Worm (Caenorhabditis elegans) whole organism, young adult: ENCODE data around the gene F59A6.12.

Experiments used
- B0019.2 ChIP-seq: fragments of 200-800 bp; sonication (Bioruptor generic); conservative IDR thresholded peaks from 2 replicates; pipeline ENCODE4 v1.3.6; 2022; ENCODE audit warnings: missing genetic modification reagents, missing genetic modification characterization, missing compliant biosample characterization
- B0336.3 ChIP-seq: fragments of 200-800 bp; sonication (Bioruptor generic); IDR thresholded peaks from 2 replicates; pipeline ENCODE4 v1.3.6; 2022; ENCODE audit warnings: missing genetic modification characterization, missing compliant biosample characterization
- F23B12.7 ChIP-seq: sonication (generic microtip); optimal IDR thresholded peaks from 2 replicates; lab custom pipeline; 2017; ENCODE audit warnings: missing genetic modification characterization, mild to moderate bottlenecking, missing compliant biosample characterization, antibody characterized with exemption, moderate library complexity; ENCODE audit not compliant: insufficient read depth
- F33H1.4 ChIP-seq: fragments of 200-800 bp; sonication (Bioruptor generic); IDR thresholded peaks from 2 replicates; pipeline ENCODE4 v1.3.6; 2022; ENCODE audit warnings: missing genetic modification reagents, missing genetic modification characterization, missing compliant biosample characterization
- F37B4.10 ChIP-seq: fragments of 200-800 bp; sonication (Bioruptor generic); IDR thresholded peaks from 2 replicates; pipeline ENCODE4 v1.3.6; 2022; ENCODE audit warnings: missing genetic modification characterization, missing compliant biosample characterization
- F49E8.2 ChIP-seq: sonication (generic microtip); optimal IDR thresholded peaks from 3 replicates; lab custom pipeline; 2017; ENCODE audit warnings: missing genetic modification characterization, mild to moderate bottlenecking, missing compliant biosample characterization, antibody characterized with exemption, moderate library complexity; ENCODE audit not compliant: insufficient read depth
- T07F8.4 ChIP-seq: sonication (generic microtip); optimal IDR thresholded peaks from 2 replicates; lab custom pipeline; 2016; ENCODE audit warnings: mild to moderate bottlenecking, missing genetic modification characterization, moderate library complexity, missing compliant biosample characterization
- T26A5.8 ChIP-seq: sonication (generic microtip); optimal IDR thresholded peaks from 2 replicates; lab custom pipeline; 2016; ENCODE audit warnings: missing genetic modification characterization, missing compliant biosample characterization
- Y53G8AR.9 ChIP-seq: fragments of 200-800 bp; sonication (Bioruptor generic); conservative IDR thresholded peaks from 2 replicates; pipeline ENCODE4 v1.3.6; 2022; ENCODE audit warnings: missing genetic modification reagents, missing genetic modification characterization, missing compliant biosample characterization
- Y95B8A.8 ChIP-seq: fragments of 200-800 bp; sonication (Bioruptor generic); IDR thresholded peaks from 2 replicates; pipeline ENCODE4 v1.3.6; 2022; ENCODE audit warnings: missing genetic modification reagents, missing genetic modification characterization, missing compliant biosample characterization
- akir-1 ChIP-seq: fragments of 200-800 bp; sonication (Bioruptor generic); optimal IDR thresholded peaks from 2 replicates; lab custom pipeline; 2018; ENCODE audit warnings: mild to moderate bottlenecking, missing genetic modification characterization, moderate library complexity, missing compliant biosample characterization
- ama-1 ChIP-seq, 3 experiments: fragments of 150-350 bp in 1 of 3; sonication (generic microtip) in 2 of 3; optimal IDR thresholded peaks; 2 replicates each; lab custom pipeline; 2014 to 2018; ENCODE audit warnings: missing biosample characterization in 2 of 3, missing genetic modification characterization in 2 of 3, missing genetic modification reagents in 2 of 3
- aptf-2 ChIP-seq: fragments of 200-800 bp; sonication (Bioruptor generic); conservative IDR thresholded peaks from 2 replicates; pipeline ENCODE4 v1.3.6; 2022; ENCODE audit warnings: missing genetic modification reagents, missing genetic modification characterization, missing compliant biosample characterization
- athp-1 ChIP-seq: sonication (generic microtip); optimal IDR thresholded peaks from 2 replicates; lab custom pipeline; 2017; ENCODE audit warnings: mild to moderate bottlenecking, missing genetic modification characterization, missing compliant biosample characterization
- attf-3 ChIP-seq: fragments of 200-800 bp; sonication (Bioruptor generic); conservative IDR thresholded peaks from 2 replicates; pipeline ENCODE4 v1.3.6; 2022; ENCODE audit warnings: missing genetic modification reagents, missing genetic modification characterization, missing compliant biosample characterization
- bed-2 ChIP-seq: fragments of 200-800 bp; sonication (Bioruptor generic); IDR thresholded peaks from 2 replicates; pipeline ENCODE4 v1.3.6; 2022; ENCODE audit warnings: missing genetic modification reagents, missing genetic modification characterization, missing compliant biosample characterization
- ccch-3 ChIP-seq: fragments of 200-800 bp; sonication (Bioruptor generic); optimal IDR thresholded peaks from 2 replicates; lab custom pipeline; 2018; ENCODE audit warnings: mild to moderate bottlenecking, missing genetic modification characterization, missing compliant biosample characterization
- cebp-1 ChIP-seq, 2 experiments: fragments of 200-800 bp in 1 of 2; sonication (Bioruptor generic) in 1 of 2; sonication (generic microtip) in 1 of 2; IDR thresholded peaks in 1 of 2; optimal IDR thresholded peaks in 1 of 2; 2 replicates each; pipeline versions ENCODE4 v1.3.6 to Lab custom; 2017 to 2022; ENCODE audit warnings: missing compliant biosample characterization in 2 of 2, missing genetic modification characterization in 2 of 2, mild to moderate bottlenecking in 1 of 2, missing genetic modification reagents in 1 of 2, moderate library complexity in 1 of 2
- ceh-27 ChIP-seq: fragments of 200-800 bp; sonication (Bioruptor generic); optimal IDR thresholded peaks from 2 replicates; lab custom pipeline; 2018; ENCODE audit warnings: mild to moderate bottlenecking, missing genetic modification characterization, moderate library complexity, missing compliant biosample characterization
- ceh-40 ChIP-seq: fragments of 200-800 bp; sonication (Bioruptor generic); IDR thresholded peaks from 2 replicates; pipeline ENCODE4 v1.3.6; 2022; ENCODE audit warnings: missing genetic modification characterization, missing compliant biosample characterization
- ceh-79 ChIP-seq: sonication (generic microtip); optimal IDR thresholded peaks from 2 replicates; lab custom pipeline; 2017; ENCODE audit warnings: mild to moderate bottlenecking, missing genetic modification characterization, missing compliant biosample characterization
- chd-7 ChIP-seq: sonication (generic microtip); optimal IDR thresholded peaks from 2 replicates; lab custom pipeline; 2016; ENCODE audit warnings: mild to moderate bottlenecking, missing genetic modification characterization, moderate library complexity, missing compliant biosample characterization
- dpl-1 ChIP-seq: fragments of 150-350 bp; optimal IDR thresholded peaks from 2 replicates; lab custom pipeline; 2014; ENCODE audit warnings: missing biosample characterization, missing genetic modification reagents, missing genetic modification characterization
- egl-18 ChIP-seq: fragments of 200-800 bp; sonication (Bioruptor generic); IDR thresholded peaks from 2 replicates; pipeline ENCODE4 v1.3.6; 2022; ENCODE audit warnings: missing genetic modification reagents, missing genetic modification characterization, missing compliant biosample characterization
- ekl-4 ChIP-seq: fragments of 200-800 bp; sonication (Bioruptor generic); IDR thresholded peaks from 2 replicates; pipeline ENCODE4 v1.3.6; 2022; ENCODE audit warnings: missing genetic modification reagents, missing genetic modification characterization, missing compliant biosample characterization
- hsf-1 ChIP-seq: fragments of 200-800 bp; sonication (Bioruptor generic); IDR thresholded peaks from 2 replicates; pipeline ENCODE4 v1.3.6; 2022; ENCODE audit warnings: missing genetic modification reagents, missing genetic modification characterization, missing compliant biosample characterization
- madf-10 ChIP-seq: sonication (generic microtip); optimal IDR thresholded peaks from 2 replicates; lab custom pipeline; 2016; ENCODE audit warnings: mild to moderate bottlenecking, missing genetic modification characterization, missing compliant biosample characterization
- mcd-1 ChIP-seq: fragments of 200-800 bp; sonication (Bioruptor generic); IDR thresholded peaks from 2 replicates; pipeline ENCODE4 v1.3.6; 2022; ENCODE audit warnings: missing genetic modification reagents, missing genetic modification characterization, missing compliant biosample characterization
- mel-28 ChIP-seq: sonication (generic microtip); optimal IDR thresholded peaks from 2 replicates; lab custom pipeline; 2016; ENCODE audit warnings: borderline replicate concordance, mild to moderate bottlenecking, missing genetic modification characterization, missing compliant biosample characterization
- mes-4 ChIP-seq: sonication (generic microtip); optimal IDR thresholded peaks from 2 replicates; lab custom pipeline; 2016; ENCODE audit warnings: missing genotype, missing genetic modification characterization, missing compliant biosample characterization
- nfya-1 ChIP-seq: sonication (generic microtip); optimal IDR thresholded peaks from 2 replicates; lab custom pipeline; 2017; ENCODE audit warnings: antibody characterized with exemption, missing compliant biosample characterization, missing genetic modification characterization, borderline replicate concordance; ENCODE audit not compliant: insufficient read depth
- nfyb-1 ChIP-seq: fragments of 200-800 bp; sonication (Bioruptor generic); IDR thresholded peaks from 2 replicates; pipeline ENCODE4 v1.3.6; 2022; ENCODE audit warnings: missing genetic modification reagents, missing genetic modification characterization, missing compliant biosample characterization
- nhr-179 ChIP-seq: sonication (generic microtip); optimal IDR thresholded peaks from 2 replicates; lab custom pipeline; 2016; ENCODE audit warnings: mild to moderate bottlenecking, missing genetic modification characterization, missing compliant biosample characterization
- nhr-27 ChIP-seq: fragments of 200-800 bp; sonication (Bioruptor generic); optimal IDR thresholded peaks from 2 replicates; lab custom pipeline; 2018; ENCODE audit warnings: mild to moderate bottlenecking, missing genetic modification characterization, moderate library complexity, missing compliant biosample characterization
- nhr-80 ChIP-seq: sonication (generic microtip); optimal IDR thresholded peaks from 2 replicates; lab custom pipeline; 2016; ENCODE audit warnings: missing genetic modification characterization, missing compliant biosample characterization
- pbrm-1 ChIP-seq: fragments of 200-800 bp; sonication (Bioruptor generic); IDR thresholded peaks from 2 replicates; pipeline ENCODE4 v1.3.6; 2022; ENCODE audit warnings: missing genetic modification reagents, missing genetic modification characterization, missing compliant biosample characterization
- rcor-1 ChIP-seq: fragments of 200-800 bp; sonication (Bioruptor generic); IDR thresholded peaks from 2 replicates; pipeline ENCODE4 v1.3.6; 2022; ENCODE audit warnings: missing genetic modification reagents, missing genetic modification characterization, missing compliant biosample characterization
- snpc-1.1 ChIP-seq: sonication (generic microtip); optimal IDR thresholded peaks from 2 replicates; lab custom pipeline; 2017; ENCODE audit warnings: missing genetic modification characterization, mild to moderate bottlenecking, missing compliant biosample characterization, antibody characterized with exemption, moderate library complexity, missing genotype, missing genetic modification reagents; ENCODE audit not compliant: insufficient read depth
- snpc-1.3 ChIP-seq: sonication (generic microtip); optimal IDR thresholded peaks from 2 replicates; lab custom pipeline; 2017; ENCODE audit warnings: missing genetic modification characterization, mild to moderate bottlenecking, missing compliant biosample characterization, antibody characterized with exemption, moderate library complexity, missing genotype, missing genetic modification reagents; ENCODE audit not compliant: insufficient read depth
- snpc-3.4 ChIP-seq: sonication (generic microtip); optimal IDR thresholded peaks from 2 replicates; lab custom pipeline; 2017; ENCODE audit warnings: missing genetic modification characterization, mild to moderate bottlenecking, missing compliant biosample characterization, antibody characterized with exemption, moderate library complexity, missing genotype, missing genetic modification reagents
- somi-1 ChIP-seq: fragments of 200-800 bp; sonication (Bioruptor generic); optimal IDR thresholded peaks from 2 replicates; lab custom pipeline; 2018; ENCODE audit warnings: mild to moderate bottlenecking, missing genetic modification characterization, missing compliant biosample characterization
- tlf-1 ChIP-seq: fragments of 200-800 bp; sonication (Bioruptor generic); optimal IDR thresholded peaks from 2 replicates; lab custom pipeline; 2018; ENCODE audit warnings: mild to moderate bottlenecking, missing genetic modification characterization, missing compliant biosample characterization
- unc-130 ChIP-seq: sonication (generic microtip); optimal IDR thresholded peaks from 2 replicates; lab custom pipeline; 2016; ENCODE audit warnings: missing genetic modification reagents, missing genetic modification characterization, missing compliant biosample characterization
- zim-3 ChIP-seq: sonication (generic microtip); optimal IDR thresholded peaks from 2 replicates; lab custom pipeline; 2017; ENCODE audit warnings: mild to moderate bottlenecking, missing genetic modification characterization, moderate library complexity, missing compliant biosample characterization
- ztf-3 ChIP-seq: fragments of 200-800 bp; sonication (Bioruptor generic); optimal IDR thresholded peaks from 2 replicates; lab custom pipeline; 2018; ENCODE audit warnings: mild to moderate bottlenecking, missing genetic modification characterization, missing compliant biosample characterization
- ztf-6 ChIP-seq: fragments of 200-800 bp; sonication (Bioruptor generic); IDR thresholded peaks from 2 replicates; pipeline ENCODE4 v1.3.6; 2022; ENCODE audit warnings: missing genetic modification reagents, missing genetic modification characterization, missing compliant biosample characterization

The F59A6.12 gene

ce11 chrII:5032669-5033068, 20.8 kb upstream of the F59A6.12 start (continued):
- TF ChIP-seq snpc-3.4, result peak; percentile 62
- peak; percentile 24 for TF ChIP-seq nhr-80
- TF ChIP-seq chd-7 (tag; lab: Kevin White, UChicago), result peak; percentile 74
- peak; percentile 53 for TF ChIP-seq zim-3 (tag; lab: Kevin White, UChicago)
- TF ChIP-seq ceh-40, result 0 out of 2 replicates have a peak, but pooled peaks have one; percentile 67
- peak; percentile 65 for TF ChIP-seq rcor-1 (GFP tag; lab: Robert Waterston, UW)
- TF ChIP-seq snpc-1.3 (tag; lab: Kevin White, UChicago), result peak; percentile 62
- no peak for TF ChIP-seq nhr-179 (tag; lab: Kevin White, UChicago)
- peak; percentile 67 for TF ChIP-seq F23B12.7 (tag; lab: Kevin White, UChicago)
- TF ChIP-seq ztf-3 (GFP tag; lab: Kevin White, UChicago), result no peak
- TF ChIP-seq mel-28 (tag; lab: Kevin White, UChicago), result no peak
- peak; percentile 87 for TF ChIP-seq nfyb-1 (GFP tag; lab: Robert Waterston, UW)
- peak; percentile 48 for TF ChIP-seq akir-1
- peak; percentile 57 for TF ChIP-seq cebp-1 (GFP tag; IDR thresholded peaks at IDR 0.05; lab: Robert Waterston, UW)
- peak; percentile 69 for TF ChIP-seq cebp-1 (tag; optimal IDR thresholded peaks at IDR 0.05; lab: Kevin White, UChicago)
- 0 out of 2 replicates have a peak, but pooled peaks have one; percentile 45 for TF ChIP-seq Y95B8A.8 (GFP tag; lab: Robert Waterston, UW)
- TF ChIP-seq somi-1 (GFP tag; lab: Kevin White, UChicago), result no peak
- TF ChIP-seq nfya-1, result no peak
- TF ChIP-seq attf-3 (GFP tag; lab: Robert Waterston, UW), result peak; percentile 57; the same call in 1 of the 2 replicates
- TF ChIP-seq ekl-4 (GFP tag; lab: Robert Waterston, UW), result peak; percentile 63; the same call in 1 of the 2 replicates
- TF ChIP-seq unc-130 (GFP tag; lab: Kevin White, UChicago), result peak; percentile 46
- TF ChIP-seq B0336.3 (GFP tag; lab: Robert Waterston, UW), result peak; percentile 79
- peak; percentile 14 for TF ChIP-seq tlf-1 (GFP tag; lab: Kevin White, UChicago)
- TF ChIP-seq T26A5.8 (tag; lab: Kevin White, UChicago), result peak; percentile 63
- TF ChIP-seq ceh-27, result peak; percentile 54
- no peak for TF ChIP-seq bed-2
- TF ChIP-seq egl-18, result 0 out of 2 replicates have a peak, but pooled peaks have one; percentile 19
- 0 out of 2 replicates have a peak, but pooled peaks have one; percentile 49 for TF ChIP-seq hsf-1 (GFP tag; lab: Robert Waterston, UW)
- no peak for TF ChIP-seq ccch-3 (GFP tag; lab: Kevin White, UChicago)
- TF ChIP-seq aptf-2 (GFP tag; lab: Robert Waterston, UW), result no peak
- TF ChIP-seq pbrm-1, result peak; percentile 50; the same call in 1 of the 2 replicates
- 0 out of 2 replicates have a peak, but pooled peaks have one; percentile 71 for TF ChIP-seq ztf-6 (GFP tag; lab: Robert Waterston, UW)
- no peak for TF ChIP-seq dpl-1 (GFP tag; lab: Kevin White, UChicago)
- peak; percentile 72 for TF ChIP-seq mes-4 (tag; lab: Kevin White, UChicago)
- peak; percentile 74 for TF ChIP-seq athp-1 (tag; lab: Kevin White, UChicago)
- TF ChIP-seq snpc-1.1 (tag; lab: Kevin White, UChicago), result no peak
- TF ChIP-seq nhr-27 (tag; lab: Kevin White, UChicago), result peak; percentile 74
- peak; percentile 36 for TF ChIP-seq madf-10 (tag; lab: Kevin White, UChicago)
- TF ChIP-seq T07F8.4 (tag; lab: Kevin White, UChicago), result peak; percentile 38
- TF ChIP-seq F49E8.2, result no peak
- TF ChIP-seq B0019.2 (GFP tag; lab: Robert Waterston, UW), result 0 out of 2 replicates have a peak, but pooled peaks have one; percentile 40
- peak; percentile 60 for TF ChIP-seq F33H1.4 (GFP tag; lab: Robert Waterston, UW)
- 0 out of 2 replicates have a peak, but pooled peaks have one; percentile 78 for TF ChIP-seq F37B4.10
- no peak; the same call in 1 of the 2 replicates for TF ChIP-seq Y53G8AR.9 (GFP tag; lab: Robert Waterston, UW)
- peak; percentile 33 for TF ChIP-seq ceh-79
- no peak for TF ChIP-seq ama-1 (optimal IDR thresholded peaks at IDR 0.05; lab: Kevin White, UChicago)
- TF ChIP-seq ama-1 (GFP tag; optimal IDR thresholded peaks at IDR 0.05; lab: Kevin White, UChicago), result peak; percentile 59 to 60
- TF ChIP-seq mcd-1 (GFP tag; lab: Robert Waterston, UW), result peak; percentile 67
